Fruit fly (Drosophila melanogaster) whole organism, embryonic: ENCODE data around the gene Cdk1.

Source experiments
- ATbp ChIP-seq: fragments of 200-800 bp; sonication (Bioruptor generic); optimal IDR thresholded peaks from 2 replicates; lab custom pipeline; 2017; ENCODE audit warnings: missing biosample characterization, mild to moderate bottlenecking, missing genetic modification characterization, missing genetic modification reagents
- Awh ChIP-seq: fragments of 200-800 bp; sonication (Bioruptor generic); IDR thresholded peaks from 2 replicates; pipeline ENCODE4, ENCODE4 v1.3.6; 2022; ENCODE audit warnings: missing biosample characterization, missing genetic modification characterization
- CG11696 ChIP-seq: fragments of 200-800 bp; sonication (Bioruptor generic); IDR thresholded peaks from 2 replicates; pipeline ENCODE4 v1.3.6; 2022; ENCODE audit warnings: missing biosample characterization, missing genetic modification characterization
- CG12236 ChIP-seq: fragments of 200-800 bp; sonication (Bioruptor generic); optimal IDR thresholded peaks from 2 replicates; lab custom pipeline; 2016; ENCODE audit warnings: missing biosample characterization, missing genetic modification characterization
- CG12659 ChIP-seq: fragments of 200-800 bp; sonication (Bioruptor generic); optimal IDR thresholded peaks from 3 replicates; lab custom pipeline; 2017; ENCODE audit warnings: mild to moderate bottlenecking, missing biosample characterization, missing genetic modification reagents, missing genetic modification characterization
- CG13123 ChIP-seq: fragments of 200-800 bp; sonication (Bioruptor generic); optimal IDR thresholded peaks from 2 replicates; lab custom pipeline; 2016; ENCODE audit warnings: missing biosample characterization, missing genetic modification characterization
- CG14965 ChIP-seq: fragments of 200-800 bp; sonication (Bioruptor generic); optimal IDR thresholded peaks from 2 replicates; lab custom pipeline; 2016; ENCODE audit warnings: missing biosample characterization, missing genetic modification characterization, borderline replicate concordance
- CG17186 ChIP-seq: fragments of 200-800 bp; sonication (Bioruptor generic); optimal IDR thresholded peaks from 3 replicates; lab custom pipeline; 2017; ENCODE audit warnings: missing biosample characterization, missing genetic modification reagents, missing genetic modification characterization
- CG18619 ChIP-seq: fragments of 200-800 bp; sonication (Bioruptor generic); optimal IDR thresholded peaks from 3 replicates; lab custom pipeline; 2017; ENCODE audit warnings: missing biosample characterization, mild to moderate bottlenecking, missing genetic modification characterization
- CG2889 ChIP-seq: fragments of 200-800 bp; sonication (Bioruptor generic); IDR thresholded peaks from 3 replicates; pipeline ENCODE4 v1.3.6; 2022; ENCODE audit warnings: missing biosample characterization, missing genetic modification characterization
- CG31224 ChIP-seq: fragments of 200-800 bp; sonication (Bioruptor generic); IDR thresholded peaks from 2 replicates; pipeline ENCODE4 v1.3.6; 2022; ENCODE audit warnings: missing biosample characterization, missing genetic modification characterization
- CG3281 ChIP-seq: fragments of 200-800 bp; sonication (Bioruptor generic); optimal IDR thresholded peaks from 3 replicates; lab custom pipeline; 2017; ENCODE audit warnings: missing biosample characterization, mild to moderate bottlenecking, missing genetic modification characterization
- CG3726 ChIP-seq: fragments of 200-800 bp; sonication (Bioruptor generic); IDR thresholded peaks from 3 replicates; pipeline ENCODE4, ENCODE4 v1.3.6; 2022; ENCODE audit warnings: missing biosample characterization, missing genetic modification characterization
- CG4854 ChIP-seq: fragments of 200-800 bp; sonication (Bioruptor generic); optimal IDR thresholded peaks from 2 replicates; lab custom pipeline; 2016; ENCODE audit warnings: missing biosample characterization, missing genetic modification characterization, inconsistent platforms
- CG5180 ChIP-seq: fragments of 200-800 bp; sonication (Bioruptor generic); optimal IDR thresholded peaks from 3 replicates; lab custom pipeline; 2017; ENCODE audit warnings: missing biosample characterization, missing genetic modification characterization, mild to moderate bottlenecking, moderate library complexity, missing genetic modification reagents
- CG5953 ChIP-seq: fragments of 200-800 bp; sonication (Bioruptor generic); IDR thresholded peaks from 2 replicates; pipeline ENCODE4 v1.3.6; 2022; ENCODE audit warnings: missing biosample characterization, missing genetic modification characterization
- CG7928 ChIP-seq: fragments of 200-800 bp; sonication (Bioruptor generic); optimal IDR thresholded peaks from 2 replicates; lab custom pipeline; 2017; ENCODE audit warnings: missing biosample characterization, mild to moderate bottlenecking, missing genetic modification characterization
- CG8089 ChIP-seq: fragments of 200-800 bp; sonication (Bioruptor generic); optimal IDR thresholded peaks from 3 replicates; lab custom pipeline; 2016; ENCODE audit warnings: missing biosample characterization, missing genetic modification characterization
- CG8290 ChIP-seq, 3 experiments: fragments of 200-800 bp; sonication (Bioruptor generic); optimal IDR thresholded peaks; 2 replicates each; lab custom pipeline; 2016 to 2019; ENCODE audit warnings: missing biosample characterization in 3 of 3, missing genetic modification characterization in 3 of 3, mild to moderate bottlenecking in 2 of 3, moderate library complexity in 1 of 3
- CkIIα-i1 ChIP-seq: fragments of 200-800 bp; sonication (Bioruptor generic); IDR thresholded peaks from 2 replicates; pipeline ENCODE4 v1.3.6; 2022; ENCODE audit warnings: missing biosample characterization, missing genetic modification characterization
- Gsc ChIP-seq: fragments of 200-800 bp; sonication (Bioruptor generic); IDR thresholded peaks from 2 replicates; pipeline ENCODE4 v1.3.6; 2022; ENCODE audit warnings: missing biosample characterization, missing genetic modification characterization
- HHEX ChIP-seq: fragments of 200-800 bp; sonication (Bioruptor generic); optimal IDR thresholded peaks from 3 replicates; lab custom pipeline; 2017; ENCODE audit warnings: missing biosample characterization, mild to moderate bottlenecking, missing genetic modification characterization, missing genetic modification reagents
- HLH54F ChIP-seq: fragments of 200-800 bp; sonication (Bioruptor generic); optimal IDR thresholded peaks from 3 replicates; lab custom pipeline; 2016; ENCODE audit warnings: missing biosample characterization, missing genetic modification characterization
- Hand ChIP-seq: fragments of 200-800 bp; sonication (Bioruptor generic); optimal IDR thresholded peaks from 2 replicates; lab custom pipeline; 2017; ENCODE audit warnings: mild to moderate bottlenecking, missing biosample characterization, missing genetic modification reagents, missing genetic modification characterization
- Hey ChIP-seq: fragments of 200-800 bp; sonication (Bioruptor generic); optimal IDR thresholded peaks from 3 replicates; lab custom pipeline; 2018; ENCODE audit warnings: missing biosample characterization, mild to moderate bottlenecking, missing genetic modification characterization
- MTF-1 ChIP-seq: fragments of 200-800 bp; sonication (Bioruptor generic); optimal IDR thresholded peaks from 2 replicates; lab custom pipeline; 2018; ENCODE audit warnings: missing biosample characterization, mild to moderate bottlenecking, missing genetic modification characterization, borderline replicate concordance
- Opbp ChIP-seq: fragments of 200-800 bp; sonication (Bioruptor generic); IDR thresholded peaks from 3 replicates; pipeline ENCODE4 v1.3.6; 2022; ENCODE audit warnings: missing biosample characterization, missing genetic modification characterization; ENCODE audit not compliant: partially characterized antibody
- Pdp1 ChIP-seq, 2 experiments: fragments of 200-800 bp; sonication (Bioruptor generic); optimal IDR thresholded peaks; 3 replicates each; lab custom pipeline; 2016; ENCODE audit warnings: missing biosample characterization in 2 of 2, missing genetic modification characterization in 2 of 2, mild to moderate bottlenecking in 1 of 2, moderate library complexity in 1 of 2
- Six4 ChIP-seq: fragments of 200-800 bp; sonication (Bioruptor generic); optimal IDR thresholded peaks from 2 replicates; lab custom pipeline; 2016; ENCODE audit warnings: missing biosample characterization, missing genetic modification characterization
- Ssrp ChIP-seq: fragments of 200-800 bp; sonication (Bioruptor generic); optimal IDR thresholded peaks from 2 replicates; lab custom pipeline; 2018; ENCODE audit warnings: missing biosample characterization, mild to moderate bottlenecking, missing genetic modification characterization, moderate library complexity
- Taf1 ChIP-seq: fragments of 200-800 bp; sonication (Bioruptor generic); IDR thresholded peaks from 2 replicates; pipeline ENCODE4 v1.3.6; 2022; ENCODE audit warnings: missing biosample characterization, missing genetic modification characterization
- ac ChIP-seq: fragments of 200-800 bp; sonication (Bioruptor generic); optimal IDR thresholded peaks from 3 replicates; lab custom pipeline; 2017; ENCODE audit warnings: missing biosample characterization, mild to moderate bottlenecking, missing genetic modification characterization
- aop ChIP-seq: fragments of 200-800 bp; sonication (Bioruptor generic); IDR thresholded peaks from 2 replicates; pipeline ENCODE4 v1.3.6; 2022; ENCODE audit warnings: missing biosample characterization, missing genetic modification characterization
- dm ChIP-seq: fragments of 200-800 bp; sonication (Bioruptor generic); optimal IDR thresholded peaks from 3 replicates; lab custom pipeline; 2016; ENCODE audit warnings: missing biosample characterization, missing genetic modification characterization
- ems ChIP-seq: fragments of 200-800 bp; sonication (Bioruptor generic); optimal IDR thresholded peaks from 3 replicates; lab custom pipeline; 2016; ENCODE audit warnings: missing biosample characterization, missing genetic modification characterization
- gro ChIP-seq: fragments of 200-800 bp; sonication (Bioruptor generic); optimal IDR thresholded peaks from 2 replicates; lab custom pipeline; 2016; ENCODE audit warnings: missing biosample characterization, missing genetic modification characterization
- hth ChIP-seq: fragments of >200 bp; optimal IDR thresholded peaks from 2 replicates; lab custom pipeline; 2017; ENCODE audit warnings: inconsistent platforms
- klu ChIP-seq: fragments of 200-800 bp; sonication (Bioruptor generic); IDR thresholded peaks from 2 replicates; pipeline ENCODE4 v1.3.6; 2022; ENCODE audit warnings: missing biosample characterization, missing genetic modification characterization
- kni ChIP-seq: fragments of 200-800 bp; sonication (Bioruptor generic); optimal IDR thresholded peaks from 3 replicates; lab custom pipeline; 2017; ENCODE audit warnings: mild to moderate bottlenecking, missing biosample characterization, missing genetic modification reagents, missing genetic modification characterization
- knrl ChIP-seq: fragments of 200-800 bp; sonication (Bioruptor generic); IDR thresholded peaks from 3 replicates; pipeline ENCODE4 v1.3.6; 2022; ENCODE audit warnings: missing biosample characterization, missing genetic modification characterization; ENCODE audit not compliant: partially characterized antibody
- lmd ChIP-seq: fragments of 200-800 bp; sonication (Bioruptor generic); IDR thresholded peaks from 2 replicates; pipeline ENCODE4 v1.3.6; 2022; ENCODE audit warnings: missing biosample characterization, missing genetic modification characterization
- nerfin-2 ChIP-seq: fragments of 200-800 bp; sonication (Bioruptor generic); IDR thresholded peaks from 2 replicates; pipeline ENCODE4 v1.3.6; 2022; ENCODE audit warnings: missing biosample characterization, missing genetic modification characterization; ENCODE audit not compliant: partially characterized antibody
- pnt ChIP-seq: fragments of 200-800 bp; sonication (Bioruptor generic); optimal IDR thresholded peaks from 3 replicates; lab custom pipeline; 2016; ENCODE audit warnings: missing biosample characterization, missing genetic modification characterization
- sens-2 ChIP-seq: fragments of 200-800 bp; sonication (Bioruptor generic); IDR thresholded peaks from 2 replicates; pipeline ENCODE4 v1.3.6; 2022; ENCODE audit warnings: missing biosample characterization, missing genetic modification characterization
- seq ChIP-seq: fragments of 200-800 bp; sonication (Bioruptor generic); IDR thresholded peaks from 2 replicates; pipeline ENCODE4 v1.3.6; 2022; ENCODE audit warnings: missing biosample characterization, missing genetic modification characterization
- sima ChIP-seq: fragments of 200-800 bp; sonication (Bioruptor generic); optimal IDR thresholded peaks from 2 replicates; lab custom pipeline; 2016; ENCODE audit warnings: missing biosample characterization, missing genetic modification characterization
- tll ChIP-seq, 2 experiments: fragments of 200-800 bp in 1 of 2; fragments of >200 bp in 1 of 2; sonication (Bioruptor generic) in 1 of 2; optimal IDR thresholded peaks; 2 replicates each; lab custom pipeline; 2017 to 2019; ENCODE audit warnings: missing biosample characterization in 2 of 2, missing genetic modification characterization in 2 of 2, mild to moderate bottlenecking in 1 of 2, moderate library complexity in 1 of 2
- tna ChIP-seq: fragments of 200-800 bp; sonication (Bioruptor generic); IDR thresholded peaks from 2 replicates; pipeline ENCODE4 v1.3.6; 2022; ENCODE audit warnings: missing biosample characterization, missing genetic modification characterization; ENCODE audit not compliant: partially characterized antibody
- yki ChIP-seq: fragments of >200 bp; optimal IDR thresholded peaks from 3 replicates; lab custom pipeline; 2018

The Cdk1 gene

DNA sequence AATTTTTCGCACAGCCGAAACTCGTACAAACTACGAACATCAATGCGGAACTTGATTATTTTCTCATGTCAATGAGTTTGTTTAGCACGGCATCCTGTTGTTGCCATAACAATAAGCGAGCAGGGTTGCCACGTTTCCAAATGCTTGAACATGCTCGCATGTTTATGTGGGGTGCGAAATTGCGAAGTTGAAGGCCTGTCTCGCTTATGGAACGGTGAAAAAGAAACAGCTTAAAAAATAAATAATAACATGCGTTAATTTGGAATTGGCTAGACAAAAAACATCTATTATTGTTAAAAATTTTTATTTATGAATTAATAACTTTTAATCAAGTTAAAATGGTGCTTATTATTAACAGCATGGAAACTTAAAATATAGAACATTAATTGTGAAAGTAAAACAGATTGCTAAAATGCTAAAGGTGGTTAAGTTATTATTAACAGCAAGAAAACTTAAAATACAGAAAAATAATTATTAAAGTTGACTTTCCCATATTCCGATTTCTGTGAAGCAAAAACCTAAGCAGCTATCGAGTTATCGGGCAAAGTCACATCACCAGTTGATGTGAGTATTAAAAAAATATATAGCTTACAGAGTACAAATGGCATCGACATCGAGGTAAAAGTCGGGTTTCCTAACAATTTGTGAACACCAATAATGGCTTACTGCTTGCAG, 44.9 kb upstream of the Cdk1 start, which contains the start of the genes Bug22 and TfIIB (continued):
- peak; percentile 58 for TF ChIP-seq Ssrp (tag; lab: Kevin White, UChicago)
- peak; percentile 57 to 93 for TF ChIP-seq Pdp1 (GFP tag; optimal IDR thresholded peaks at IDR 0.05; lab: Kevin White, UChicago)
- no peak for TF ChIP-seq seq
- TF ChIP-seq CG3281 (GFP tag; lab: Kevin White, UChicago), result peak; percentile 65
- peak; percentile 65 for TF ChIP-seq CG13123 (GFP tag; lab: Kevin White, UChicago)
- TF ChIP-seq CG8290 (GFP tag; optimal IDR thresholded peaks at IDR 0.05; lab: Kevin White, UChicago), result peak; percentile 78
- peak; percentile 90 to 92 for TF ChIP-seq CG8290 (tag; optimal IDR thresholded peaks at IDR 0.05; lab: Kevin White, UChicago)
- peak; percentile 55 for TF ChIP-seq Six4 (GFP tag; lab: Kevin White, UChicago)
- TF ChIP-seq pnt (GFP tag; lab: Kevin White, UChicago), result peak; percentile 43
- TF ChIP-seq sens-2, result no peak
- no peak for TF ChIP-seq Hey (tag; lab: Kevin White, UChicago)
- TF ChIP-seq ac, result no peak
- TF ChIP-seq CG12659 (GFP tag; lab: Kevin White, UChicago), result peak; percentile 83
- TF ChIP-seq lmd (GFP tag; lab: Robert Waterston, UW), result no peak; the same call in 1 of the 2 replicates
- TF ChIP-seq nerfin-2 (GFP tag; lab: Robert Waterston, UW), result no peak
- TF ChIP-seq yki (lab: Kevin White, UChicago), result no peak
- no peak for TF ChIP-seq kni (GFP tag; lab: Kevin White, UChicago)
- no peak for TF ChIP-seq tna
- TF ChIP-seq CG5953 (GFP tag; lab: Robert Waterston, UW), result no peak
- TF ChIP-seq Awh (GFP tag; lab: Robert Waterston, UW), result 0 out of 2 replicates have a peak, but pooled peaks have one; percentile 37
- TF ChIP-seq CkIIα-i1 (GFP tag; lab: Robert Waterston, UW), result no peak
- no peak for TF ChIP-seq CG3726 (GFP tag; lab: Robert Waterston, UW)
- TF ChIP-seq CG18619 (GFP tag; lab: Kevin White, UChicago), result peak; percentile 35
- TF ChIP-seq CG12236, result peak; percentile 41
- no peak for TF ChIP-seq Hand (GFP tag; lab: Kevin White, UChicago)
- no peak for TF ChIP-seq Gsc (GFP tag; lab: Robert Waterston, UW)
- TF ChIP-seq ATbp (GFP tag; lab: Kevin White, UChicago), result no peak
- peak; percentile 19 for TF ChIP-seq MTF-1 (GFP tag; lab: Kevin White, UChicago)
- no peak for TF ChIP-seq CG7928 (GFP tag; lab: Kevin White, UChicago)
- no peak for TF ChIP-seq knrl (GFP tag; lab: Robert Waterston, UW)
- TF ChIP-seq aop (GFP tag; lab: Robert Waterston, UW), result no peak
- TF ChIP-seq gro (GFP tag; lab: Kevin White, UChicago), result peak; percentile 19
- TF ChIP-seq HLH54F (GFP tag; lab: Kevin White, UChicago), result peak; percentile 83
- TF ChIP-seq CG5180 (GFP tag; lab: Kevin White, UChicago), result no peak
- TF ChIP-seq HHEX (GFP tag; lab: Kevin White, UChicago), result peak; percentile 48
- peak; percentile 52 for TF ChIP-seq ems
- no peak for TF ChIP-seq hth (lab: Kevin White, UChicago)
- peak; percentile 50; the same call in 1 of the 2 replicates for TF ChIP-seq Taf1 (GFP tag; lab: Robert Waterston, UW)
- TF ChIP-seq CG2889 (GFP tag; lab: Robert Waterston, UW), result peak; percentile 64; the same call in 1 of the 3 replicates
- no peak for TF ChIP-seq sima (GFP tag; lab: Kevin White, UChicago)
- peak in 1 of 2 experiments; percentile 50 for TF ChIP-seq tll (GFP tag; optimal IDR thresholded peaks at IDR 0.05; lab: Kevin White, UChicago)
- TF ChIP-seq CG17186, result no peak
- TF ChIP-seq CG4854, result peak; percentile 51
- TF ChIP-seq CG14965 (GFP tag; lab: Kevin White, UChicago), result no peak
- no peak for TF ChIP-seq klu
- no peak for TF ChIP-seq CG11696 (GFP tag; lab: Robert Waterston, UW)
- TF ChIP-seq CG31224 (GFP tag; lab: Robert Waterston, UW), result peak; percentile 38; the same call in 1 of the 2 replicates
- TF ChIP-seq dm (GFP tag; lab: Kevin White, UChicago), result peak; percentile 74
- TF ChIP-seq Opbp (GFP tag; lab: Robert Waterston, UW), result no peak
- peak; percentile 27 for TF ChIP-seq CG8089 (GFP tag; lab: Kevin White, UChicago)
